Worm (Caenorhabditis elegans) whole organism, late embryonic: ENCODE measurements around the gene F26F4.5.
A peak's percentile ranks its signal among the peaks of the same experiment; 100 is the strongest.

Experiments used
- C08G9.2 ChIP-seq: sonication (generic microtip); optimal IDR thresholded peaks from 2 replicates; lab custom pipeline; 2016; ENCODE audit warnings: mild to moderate bottlenecking, missing genetic modification characterization, moderate library complexity, missing compliant biosample characterization
- F13H6.1 ChIP-seq: sonication (generic microtip); optimal IDR thresholded peaks from 2 replicates; lab custom pipeline; 2016; ENCODE audit warnings: missing genetic modification characterization, missing compliant biosample characterization
- K02D7.2 ChIP-seq: sonication (generic microtip); optimal IDR thresholded peaks from 2 replicates; lab custom pipeline; 2017; ENCODE audit warnings: mild to moderate bottlenecking, missing genetic modification characterization, missing compliant biosample characterization
- K09A11.1 ChIP-seq: sonication (generic microtip); optimal IDR thresholded peaks from 2 replicates; lab custom pipeline; 2017; ENCODE audit warnings: antibody characterized with exemption, mild to moderate bottlenecking, missing genetic modification characterization, missing compliant biosample characterization; ENCODE audit not compliant: insufficient read depth
- T23F11.4 ChIP-seq: fragments of 200-800 bp; sonication (Bioruptor generic); optimal IDR thresholded peaks from 2 replicates; lab custom pipeline; 2018; ENCODE audit warnings: mild to moderate bottlenecking, missing genetic modification characterization, missing compliant biosample characterization
- Y22D7AL.16 ChIP-seq: sonication (generic microtip); optimal IDR thresholded peaks from 2 replicates; lab custom pipeline; 2016; ENCODE audit warnings: missing genetic modification characterization, missing compliant biosample characterization
- ahr-1 ChIP-seq: sonication (generic microtip); optimal IDR thresholded peaks from 2 replicates; lab custom pipeline; 2016; ENCODE audit warnings: missing genetic modification characterization, missing compliant biosample characterization
- ceh-14 ChIP-seq: sonication (generic microtip); optimal IDR thresholded peaks from 2 replicates; lab custom pipeline; 2016; ENCODE audit warnings: missing genotype, missing genetic modification characterization, missing compliant biosample characterization
- ceh-18 ChIP-seq: sonication (generic microtip); optimal IDR thresholded peaks from 2 replicates; lab custom pipeline; 2016; ENCODE audit warnings: missing genetic modification characterization, missing compliant biosample characterization
- ceh-19 ChIP-seq: fragments of 200-800 bp; sonication (Bioruptor generic); optimal IDR thresholded peaks from 2 replicates; lab custom pipeline; 2018; ENCODE audit warnings: mild to moderate bottlenecking, missing genetic modification characterization, missing compliant biosample characterization
- ceh-22 ChIP-seq: sonication (generic microtip); optimal IDR thresholded peaks from 2 replicates; lab custom pipeline; 2017; ENCODE audit warnings: missing biosample characterization, missing genetic modification characterization
- ceh-30 ChIP-seq: fragments of 150-350 bp; optimal IDR thresholded peaks from 2 replicates; lab custom pipeline; 2014; ENCODE audit warnings: missing biosample characterization, missing genetic modification characterization
- ceh-34 ChIP-seq: sonication (generic microtip); optimal IDR thresholded peaks from 2 replicates; lab custom pipeline; 2016; ENCODE audit warnings: mild to moderate bottlenecking, missing genetic modification characterization, missing compliant biosample characterization
- ceh-45 ChIP-seq: fragments of 200-800 bp; sonication (Bioruptor generic); IDR thresholded peaks from 2 replicates; pipeline ENCODE4 v1.3.6; 2022; ENCODE audit warnings: missing genetic modification reagents, missing genetic modification characterization, missing compliant biosample characterization
- ceh-48 ChIP-seq: sonication (generic microtip); optimal IDR thresholded peaks from 2 replicates; lab custom pipeline; 2016; ENCODE audit warnings: missing genetic modification characterization, inconsistent platforms, missing compliant biosample characterization
- ceh-9 ChIP-seq: sonication (generic microtip); optimal IDR thresholded peaks from 2 replicates; lab custom pipeline; 2016; ENCODE audit warnings: mild to moderate bottlenecking, missing genetic modification characterization, inconsistent platforms, missing compliant biosample characterization
- dmd-4 ChIP-seq: sonication (generic microtip); optimal IDR thresholded peaks from 2 replicates; lab custom pipeline; 2016; ENCODE audit warnings: borderline replicate concordance, missing genetic modification characterization, missing compliant biosample characterization
- dve-1 ChIP-seq: sonication (generic microtip); optimal IDR thresholded peaks from 2 replicates; lab custom pipeline; 2017; ENCODE audit warnings: antibody characterized with exemption, mild to moderate bottlenecking, missing genetic modification characterization, missing compliant biosample characterization
- elt-2 ChIP-seq: sonication (generic microtip); optimal IDR thresholded peaks from 2 replicates; lab custom pipeline; 2016; ENCODE audit warnings: missing genetic modification reagents, missing genetic modification characterization, missing compliant biosample characterization
- ets-4 ChIP-seq: sonication (generic microtip); optimal IDR thresholded peaks from 2 replicates; lab custom pipeline; 2016; ENCODE audit warnings: missing genetic modification characterization, missing compliant biosample characterization
- eyg-1 ChIP-seq: sonication (generic microtip); optimal IDR thresholded peaks from 2 replicates; lab custom pipeline; 2016; ENCODE audit warnings: missing genotype, missing genetic modification characterization, missing compliant biosample characterization
- fax-1 ChIP-seq: sonication (generic microtip); optimal IDR thresholded peaks from 2 replicates; lab custom pipeline; 2016; ENCODE audit warnings: missing genotype, missing genetic modification characterization, missing compliant biosample characterization
- fkh-10 ChIP-seq: fragments of 150-350 bp; optimal IDR thresholded peaks from 2 replicates; lab custom pipeline; 2014; ENCODE audit warnings: missing biosample characterization, missing genetic modification reagents, missing genetic modification characterization
- fkh-6 ChIP-seq: sonication (generic microtip); optimal IDR thresholded peaks from 2 replicates; lab custom pipeline; 2016; ENCODE audit warnings: missing genetic modification characterization, missing compliant biosample characterization
- gmeb-2 ChIP-seq: sonication (generic microtip); optimal IDR thresholded peaks from 2 replicates; lab custom pipeline; 2016; ENCODE audit warnings: missing genetic modification characterization, inconsistent platforms, missing compliant biosample characterization
- hlh-13 ChIP-seq: fragments of 200-800 bp; sonication (Bioruptor generic); optimal IDR thresholded peaks from 2 replicates; lab custom pipeline; 2018; ENCODE audit warnings: mild to moderate bottlenecking, missing genetic modification characterization, missing compliant biosample characterization
- hlh-30 ChIP-seq: sonication (generic microtip); optimal IDR thresholded peaks from 2 replicates; lab custom pipeline; 2017; ENCODE audit warnings: antibody characterized with exemption, missing genetic modification characterization, missing compliant biosample characterization; ENCODE audit not compliant: insufficient read depth
- hlh-6 ChIP-seq: sonication (generic microtip); optimal IDR thresholded peaks from 2 replicates; lab custom pipeline; 2016; ENCODE audit warnings: missing genotype, missing genetic modification characterization, missing compliant biosample characterization
- hlh-8 ChIP-seq: sonication (generic microtip); optimal IDR thresholded peaks from 2 replicates; lab custom pipeline; 2016; ENCODE audit warnings: missing genotype, missing genetic modification characterization, missing compliant biosample characterization
- lin-11 ChIP-seq: fragments of 200-800 bp; sonication (Bioruptor generic); optimal IDR thresholded peaks from 2 replicates; lab custom pipeline; 2018; ENCODE audit warnings: mild to moderate bottlenecking, missing genetic modification characterization, missing compliant biosample characterization
- madf-2 ChIP-seq: sonication (generic microtip); optimal IDR thresholded peaks from 2 replicates; lab custom pipeline; 2017; ENCODE audit warnings: missing genetic modification characterization, missing compliant biosample characterization
- mec-3 ChIP-seq: sonication (generic microtip); optimal IDR thresholded peaks from 2 replicates; lab custom pipeline; 2016; ENCODE audit warnings: borderline replicate concordance, missing genetic modification characterization, missing compliant biosample characterization
- nfya-1 ChIP-seq: sonication (generic microtip); optimal IDR thresholded peaks from 2 replicates; lab custom pipeline; 2017; ENCODE audit warnings: missing genetic modification characterization, mild to moderate bottlenecking, missing compliant biosample characterization, antibody characterized with exemption, moderate library complexity
- nhr-11 ChIP-seq: fragments of 150-350 bp; optimal IDR thresholded peaks from 2 replicates; lab custom pipeline; 2014; ENCODE audit warnings: missing biosample characterization, missing genetic modification characterization
- nhr-232 ChIP-seq: sonication (generic microtip); optimal IDR thresholded peaks from 2 replicates; lab custom pipeline; 2016; ENCODE audit warnings: missing genetic modification characterization, missing compliant biosample characterization
- odd-2 ChIP-seq: sonication (generic microtip); optimal IDR thresholded peaks from 2 replicates; lab custom pipeline; 2017; ENCODE audit warnings: antibody characterized with exemption, mild to moderate bottlenecking, missing genetic modification characterization, missing compliant biosample characterization
- pag-3 ChIP-seq: sonication (generic microtip); optimal IDR thresholded peaks from 2 replicates; lab custom pipeline; 2016; ENCODE audit warnings: missing compliant biosample characterization, missing genetic modification characterization, borderline replicate concordance
- pax-1 ChIP-seq: fragments of 150-350 bp; optimal IDR thresholded peaks from 2 replicates; lab custom pipeline; 2014; ENCODE audit warnings: missing biosample characterization, missing genetic modification characterization
- pha-2 ChIP-seq: sonication (generic microtip); optimal IDR thresholded peaks from 2 replicates; lab custom pipeline; 2017; ENCODE audit warnings: mild to moderate bottlenecking, missing genetic modification characterization, missing compliant biosample characterization
- pha-4 ChIP-seq: fragments of 150-350 bp; optimal IDR thresholded peaks from 2 replicates; lab custom pipeline; 2018; ENCODE audit warnings: missing biosample characterization, missing genetic modification reagents, missing genetic modification characterization
- pqm-1 ChIP-seq: sonication (generic microtip); optimal IDR thresholded peaks from 2 replicates; lab custom pipeline; 2016; ENCODE audit warnings: missing genetic modification characterization, missing compliant biosample characterization
- pros-1 ChIP-seq: fragments of 150-350 bp; optimal IDR thresholded peaks from 2 replicates; lab custom pipeline; 2014; ENCODE audit warnings: missing biosample characterization, missing genetic modification reagents, missing genetic modification characterization
- ref-2 ChIP-seq: sonication (generic microtip); optimal IDR thresholded peaks from 2 replicates; lab custom pipeline; 2016; ENCODE audit warnings: missing genetic modification characterization, missing compliant biosample characterization
- rnt-1 ChIP-seq: sonication (generic microtip); optimal IDR thresholded peaks from 2 replicates; lab custom pipeline; 2016; ENCODE audit warnings: missing genetic modification characterization, missing compliant biosample characterization
- sdc-2 ChIP-seq: sonication (generic microtip); optimal IDR thresholded peaks from 2 replicates; lab custom pipeline; 2016; ENCODE audit warnings: missing genotype, missing genetic modification characterization, missing compliant biosample characterization
- sox-4 ChIP-seq: sonication (generic microtip); optimal IDR thresholded peaks from 2 replicates; lab custom pipeline; 2017; ENCODE audit warnings: mild to moderate bottlenecking, missing genetic modification characterization, inconsistent platforms, missing compliant biosample characterization
- tbx-7 ChIP-seq: sonication (generic microtip); optimal IDR thresholded peaks from 2 replicates; lab custom pipeline; 2016; ENCODE audit warnings: missing genotype, missing genetic modification characterization, missing compliant biosample characterization
- ttx-3 ChIP-seq: sonication (generic microtip); optimal IDR thresholded peaks from 2 replicates; lab custom pipeline; 2016; ENCODE audit warnings: missing genetic modification reagents, missing genetic modification characterization, missing compliant biosample characterization
- unc-3 ChIP-seq, 2 experiments: fragments of 200-800 bp in 1 of 2; sonication (Bioruptor generic) in 1 of 2; sonication (generic microtip) in 1 of 2; conservative IDR thresholded peaks in 1 of 2; optimal IDR thresholded peaks in 1 of 2; 2 replicates each; pipeline versions ENCODE4 v1.3.6 to Lab custom; 2016 to 2022; ENCODE audit warnings: missing compliant biosample characterization in 2 of 2, missing genetic modification characterization in 2 of 2, missing genetic modification reagents in 1 of 2
- unc-42 ChIP-seq: sonication (generic microtip); optimal IDR thresholded peaks from 2 replicates; lab custom pipeline; 2016; ENCODE audit warnings: missing genotype, missing genetic modification characterization, missing compliant biosample characterization
- zip-5 ChIP-seq: sonication (generic microtip); optimal IDR thresholded peaks from 2 replicates; lab custom pipeline; 2016; ENCODE audit warnings: missing genetic modification characterization, missing compliant biosample characterization
- ztf-16 ChIP-seq: sonication (generic microtip); optimal IDR thresholded peaks from 2 replicates; lab custom pipeline; 2017; ENCODE audit warnings: missing genetic modification characterization, missing compliant biosample characterization

F26F4.5 gene

DNA sequence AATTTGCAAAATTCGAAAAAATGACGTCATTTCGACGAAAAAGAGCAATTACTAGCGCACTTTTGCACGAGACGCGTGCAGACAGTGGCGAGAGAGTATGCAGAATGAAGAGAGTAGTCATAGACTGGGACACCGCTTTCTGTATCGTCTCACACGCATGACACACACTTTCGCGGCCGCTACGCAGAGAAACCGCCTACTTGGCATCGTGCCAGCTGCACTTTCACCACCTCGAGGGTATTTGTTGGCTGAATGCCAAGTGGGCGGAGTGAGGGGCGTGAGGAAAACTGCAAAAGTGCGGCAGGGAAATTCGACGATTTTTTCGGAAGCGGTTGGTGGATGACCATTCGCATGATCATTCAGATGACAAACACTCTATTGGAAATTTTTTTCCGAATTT lies 8.7 kb upstream of the F26F4.5 start:
- TF ChIP-seq C08G9.2 (tag; lab: Kevin White, UChicago) (peak; percentile 60), nhr-232 (tag; lab: Kevin White, UChicago) (no peak), sox-4 (tag; lab: Kevin White, UChicago) (no peak), odd-2 (tag; lab: Kevin White, UChicago) (no peak), tbx-7 (tag; lab: Kevin White, UChicago) (peak; percentile 52), gmeb-2 (tag; lab: Kevin White, UChicago) (peak; percentile 10), nfya-1 (tag; lab: Kevin White, UChicago) (peak; percentile 97), ets-4 (tag; lab: Kevin White, UChicago) (peak; percentile 99), madf-2 (tag; lab: Kevin White, UChicago) (peak; percentile 63), T23F11.4 (GFP tag; lab: Kevin White, UChicago) (peak; percentile 40), mec-3 (tag; lab: Kevin White, UChicago) (no peak), ahr-1 (tag; lab: Kevin White, UChicago) (peak; percentile 4), ceh-48 (tag; lab: Kevin White, UChicago) (peak; percentile 23), pha-4 (no peak), ceh-45 (GFP tag; lab: Robert Waterston, UW) (no peak), dve-1 (peak; percentile 93), unc-42 (tag; lab: Kevin White, UChicago) (peak; percentile 89), pros-1 (tag; lab: Kevin White, UChicago) (peak; percentile 92), hlh-13 (GFP tag; lab: Kevin White, UChicago) (no peak), K09A11.1 (peak; percentile 33), ttx-3 (tag; lab: Kevin White, UChicago) (no peak), eyg-1 (tag; lab: Kevin White, UChicago) (peak; percentile 25), K02D7.2 (tag; lab: Kevin White, UChicago) (no peak), ceh-19 (peak; percentile 56), hlh-6 (tag; lab: Kevin White, UChicago) (peak; percentile 37), ztf-16 (tag; lab: Kevin White, UChicago) (peak; percentile 15), dmd-4 (peak; percentile 85), pag-3 (tag; lab: Kevin White, UChicago) (no peak), pax-1 (tag; lab: Kevin White, UChicago) (peak; percentile 45), ceh-14 (tag; lab: Kevin White, UChicago) (peak; percentile 88), nhr-11 (tag; lab: Kevin White, UChicago) (no peak), fkh-10 (peak; percentile 72), ceh-30 (tag; lab: Kevin White, UChicago) (peak; percentile 5), zip-5 (tag; lab: Kevin White, UChicago) (no peak), fkh-6 (tag; lab: Kevin White, UChicago) (peak; percentile 54), Y22D7AL.16 (tag; lab: Kevin White, UChicago) (no peak), ceh-18 (tag; lab: Kevin White, UChicago) (peak; percentile 99), unc-3 (GFP tag; conservative IDR thresholded peaks at IDR 0.05; lab: Robert Waterston, UW) (0 out of 2 replicates have a peak, but pooled peaks have one; percentile 37), unc-3 (tag; optimal IDR thresholded peaks at IDR 0.05; lab: Kevin White, UChicago) (peak; percentile 85), ref-2 (peak; percentile 96), hlh-8 (tag; lab: Kevin White, UChicago) (peak; percentile 40), sdc-2 (tag; lab: Kevin White, UChicago) (peak; percentile 75), ceh-22 (tag; lab: Kevin White, UChicago) (peak; percentile 41), hlh-30 (tag; lab: Kevin White, UChicago) (peak; percentile 98), F13H6.1 (peak; percentile 89), rnt-1 (tag; lab: Kevin White, UChicago) (peak; percentile 98), fax-1 (tag; lab: Kevin White, UChicago) (no peak), ceh-9 (tag; lab: Kevin White, UChicago) (no peak), lin-11 (tag; lab: Kevin White, UChicago) (no peak), pqm-1 (tag; lab: Kevin White, UChicago) (peak; percentile 77), pha-2 (tag; lab: Kevin White, UChicago) (peak; percentile 43), ceh-34 (tag; lab: Kevin White, UChicago) (peak; percentile 95), elt-2 (tag; lab: Kevin White, UChicago) (peak; percentile 70)
